Comparison of ENCODE assay signal across 5 worm cellular contexts in genomic region chrX:6822552-6822951, ce11.
TF ChIP-seq lines count a peak whose summit lies in the region.

No protein-coding gene starts in this region.

TF ChIP-seq in whole organism, L1 larva, 84 proteins besides CTCF, POLR2A, EP300 and RAD21:
- TF ChIP-seq lin-14 (GFP tag; optimal IDR thresholded peaks at IDR 0.05; lab: Kevin White, UChicago) (peak; percentile 43), nhr-71 (tag; optimal IDR thresholded peaks at IDR 0.05; lab: Kevin White, UChicago) (peak; percentile 50), nhr-84 (tag; optimal IDR thresholded peaks at IDR 0.05; lab: Kevin White, UChicago) (no peak), nhr-85 (tag; lab: Kevin White, UChicago) (no peak), efl-1 (optimal IDR thresholded peaks at IDR 0.05; lab: Kevin White, UChicago) (no peak), efl-1 (GFP tag; optimal IDR thresholded peaks at IDR 0.05 in 1 of 2; lab: Kevin White, UChicago) (peak in 1 of 2 experiments; percentile 24), nhr-19 (GFP tag; conservative IDR thresholded peaks at IDR 0.05; lab: Robert Waterston, UW) (0 out of 2 replicates have a peak, but pooled peaks have one; percentile 10), dsc-1 (tag; optimal IDR thresholded peaks at IDR 0.05; lab: Kevin White, UChicago) (peak; percentile 62), rnt-1 (tag; optimal IDR thresholded peaks at IDR 0.05; lab: Kevin White, UChicago) (peak; percentile 66), nhr-237 (tag; optimal IDR thresholded peaks at IDR 0.05; lab: Kevin White, UChicago) (no peak)

TF ChIP-seq in whole organism, L2 larva, 48 proteins besides CTCF, POLR2A, EP300 and RAD21 (continues in another document):
- TF ChIP-seq nhr-77 (tag; optimal IDR thresholded peaks at IDR 0.05; lab: Kevin White, UChicago) (no peak), lin-39 (tag; optimal IDR thresholded peaks at IDR 0.05; lab: Kevin White, UChicago) (no peak), unc-62 (GFP tag; optimal IDR thresholded peaks at IDR 0.05; lab: Kevin White, UChicago) (no peak), fos-1 (tag; optimal IDR thresholded peaks at IDR 0.05; lab: Kevin White, UChicago) (no peak), crh-2 (tag; optimal IDR thresholded peaks at IDR 0.05; lab: Kevin White, UChicago) (no peak), nhr-23 (tag; optimal IDR thresholded peaks at IDR 0.05; lab: Kevin White, UChicago) (no peak), Y55F3AM.14 (GFP tag; optimal IDR thresholded peaks at IDR 0.05; lab: Kevin White, UChicago) (no peak), nhr-21 (tag; optimal IDR thresholded peaks at IDR 0.05; lab: Kevin White, UChicago) (no peak), peb-1 (tag; optimal IDR thresholded peaks at IDR 0.05; lab: Kevin White, UChicago) (no peak), nhr-129 (tag; optimal IDR thresholded peaks at IDR 0.05; lab: Kevin White, UChicago) (peak; percentile 27), nhr-12 (tag; optimal IDR thresholded peaks at IDR 0.05; lab: Kevin White, UChicago) (no peak), R02D3.7 (tag; optimal IDR thresholded peaks at IDR 0.05; lab: Kevin White, UChicago) (no peak), ama-1 (optimal IDR thresholded peaks at IDR 0.05; lab: Kevin White, UChicago) (no peak), blmp-1 (tag; optimal IDR thresholded peaks at IDR 0.05; lab: Kevin White, UChicago; ENCODE audit: insufficient read depth) (no peak), egl-27 (tag; optimal IDR thresholded peaks at IDR 0.05; lab: Kevin White, UChicago) (no peak), sma-3 (GFP tag; optimal IDR thresholded peaks at IDR 0.05; lab: Kevin White, UChicago) (no peak), unc-55 (GFP tag; optimal IDR thresholded peaks at IDR 0.05; lab: Kevin White, UChicago) (no peak), unc-39 (tag; optimal IDR thresholded peaks at IDR 0.05; lab: Kevin White, UChicago) (no peak), F13H6.1 (tag; optimal IDR thresholded peaks at IDR 0.05; lab: Kevin White, UChicago) (peak; percentile 18), ceh-16 (tag; optimal IDR thresholded peaks at IDR 0.05; lab: Kevin White, UChicago) (no peak), sma-9 (GFP tag; optimal IDR thresholded peaks at IDR 0.05; lab: Kevin White, UChicago) (peak; percentile 21), sma-9 (tag; optimal IDR thresholded peaks at IDR 0.05; lab: Kevin White, UChicago) (no peak)

TF ChIP-seq in whole organism, L3 larva, 47 proteins besides CTCF, POLR2A, EP300 and RAD21:
- TF ChIP-seq mml-1 (tag; optimal IDR thresholded peaks at IDR 0.05; lab: Kevin White, UChicago) (no peak), egl-5 (tag; optimal IDR thresholded peaks at IDR 0.05; lab: Kevin White, UChicago) (peak; percentile 11)

TF ChIP-seq in whole organism, L4 larva, 104 proteins besides CTCF, POLR2A, EP300 and RAD21:
- TF ChIP-seq aha-1 (tag; lab: Kevin White, UChicago) (peak; percentile 88), R02D3.7 (tag; optimal IDR thresholded peaks at IDR 0.05; lab: Kevin White, UChicago) (no peak)

TF ChIP-seq in whole organism, mixed stage, embryonic, 35 proteins besides CTCF, POLR2A, EP300 and RAD21:
- TF ChIP-seq nhr-28 (tag; optimal IDR thresholded peaks at IDR 0.05; lab: Kevin White, UChicago), result no peak
- TF ChIP-seq snpc-4 (tag; optimal IDR thresholded peaks at IDR 0.05; lab: Kevin White, UChicago), result no peak
- no peak for TF ChIP-seq nhr-12 (tag; optimal IDR thresholded peaks at IDR 0.05; lab: Kevin White, UChicago)
- TF ChIP-seq hlh-1 (tag; optimal IDR thresholded peaks at IDR 0.05; lab: Kevin White, UChicago), result peak; percentile 74
- TF ChIP-seq unc-39 (tag; optimal IDR thresholded peaks at IDR 0.05; lab: Kevin White, UChicago), result no peak
- TF ChIP-seq pha-4 (tag; optimal IDR thresholded peaks at IDR 0.05; lab: Kevin White, UChicago), result no peak
- TF ChIP-seq unc-120 (tag; optimal IDR thresholded peaks at IDR 0.05; lab: Kevin White, UChicago; ENCODE audit: poor library complexity, severe bottlenecking), result peak; percentile 21

Comparison
In these comparisons a context has a peak if more than half of its experiments do, and no peak if none do; other contexts are left out.
1. Of the 29 proteins assayed by ChIP-seq in both whole organism, L4 larva and whole organism, L1 larva: peak only in whole organism, L4 larva: aha-1; only in whole organism, L1 larva: none; in both: none; in neither: 28.